Fruit fly (Drosophila melanogaster) whole organism, prepupa: ENCODE measurements around the gene CG3386.

ENCODE experiments used
- Blimp-1 ChIP-seq: fragments of 200-800 bp; sonication (Bioruptor generic); optimal IDR thresholded peaks from 3 replicates; lab custom pipeline; 2017; ENCODE audit warnings: missing biosample characterization, missing genetic modification characterization, mild to moderate bottlenecking, moderate library complexity, missing genetic modification reagents
- CG10669 ChIP-seq: fragments of 200-800 bp; sonication (Bioruptor generic); optimal IDR thresholded peaks from 3 replicates; lab custom pipeline; 2018; ENCODE audit warnings: missing biosample characterization, mild to moderate bottlenecking, missing genetic modification characterization, moderate library complexity
- CG11294 ChIP-seq: fragments of 200-800 bp; sonication (Bioruptor generic); IDR thresholded peaks from 2 replicates; pipeline ENCODE4 v1.3.6; 2022; ENCODE audit warnings: missing biosample characterization, missing genetic modification characterization
- CG11762 ChIP-seq: fragments of 200-800 bp; sonication (Bioruptor generic); optimal IDR thresholded peaks from 3 replicates; lab custom pipeline; 2016; ENCODE audit warnings: missing biosample characterization, missing genetic modification characterization; ENCODE audit not compliant: insufficient read depth
- CG15336 ChIP-seq: fragments of 200-800 bp; sonication (Bioruptor generic); IDR thresholded peaks from 2 replicates; pipeline ENCODE4 v1.3.6; 2022; ENCODE audit warnings: missing biosample characterization, missing genetic modification characterization
- CG1621 ChIP-seq: fragments of 200-800 bp; sonication (Bioruptor generic); optimal IDR thresholded peaks from 3 replicates; lab custom pipeline; 2018; ENCODE audit warnings: missing biosample characterization, mild to moderate bottlenecking, missing genetic modification characterization
- CG16779 ChIP-seq: fragments of 200-800 bp; sonication (Bioruptor generic); optimal IDR thresholded peaks from 3 replicates; lab custom pipeline; 2017; ENCODE audit warnings: missing biosample characterization, mild to moderate bottlenecking, missing genetic modification characterization
- CG3032 ChIP-seq: fragments of 200-800 bp; optimal IDR thresholded peaks from 2 replicates; lab custom pipeline; 2019; ENCODE audit warnings: missing biosample characterization, mild to moderate bottlenecking, missing genetic modification characterization, moderate library complexity
- CG31627 ChIP-seq: fragments of 200-800 bp; sonication (Bioruptor generic); optimal IDR thresholded peaks from 3 replicates; lab custom pipeline; 2016; ENCODE audit warnings: missing biosample characterization, missing genetic modification characterization
- CG34406 ChIP-seq: fragments of 200-800 bp; sonication (Bioruptor generic); optimal IDR thresholded peaks from 3 replicates; lab custom pipeline; 2016; ENCODE audit warnings: missing biosample characterization, missing genetic modification characterization
- CG3919 ChIP-seq: fragments of 200-800 bp; sonication (Bioruptor generic); optimal IDR thresholded peaks from 3 replicates; lab custom pipeline; 2016; ENCODE audit warnings: missing biosample characterization, missing genetic modification characterization
- CG4318 ChIP-seq: fragments of 200-800 bp; sonication (Bioruptor generic); optimal IDR thresholded peaks from 3 replicates; lab custom pipeline; 2017; ENCODE audit warnings: missing biosample characterization, mild to moderate bottlenecking, missing genetic modification characterization
- CG6163 ChIP-seq: fragments of 200-800 bp; sonication (Bioruptor generic); IDR thresholded peaks from 3 replicates; pipeline ENCODE4 v1.3.6; 2022; ENCODE audit warnings: missing biosample characterization, missing genetic modification characterization
- CG6276 ChIP-seq: fragments of 200-800 bp; sonication (Bioruptor generic); optimal IDR thresholded peaks from 2 replicates; lab custom pipeline; 2017; ENCODE audit warnings: missing biosample characterization, mild to moderate bottlenecking, missing genetic modification characterization
- CG6808 ChIP-seq: fragments of 200-800 bp; sonication (Bioruptor generic); optimal IDR thresholded peaks from 3 replicates; lab custom pipeline; 2017; ENCODE audit warnings: missing biosample characterization, missing genetic modification characterization, mild to moderate bottlenecking, moderate library complexity, missing genetic modification reagents
- CG6854 ChIP-seq: fragments of 200-800 bp; sonication (Bioruptor generic); optimal IDR thresholded peaks from 2 replicates; lab custom pipeline; 2017; ENCODE audit warnings: missing biosample characterization, mild to moderate bottlenecking, missing genetic modification characterization
- CG7368 ChIP-seq: fragments of 200-800 bp; sonication (Bioruptor generic); optimal IDR thresholded peaks from 3 replicates; lab custom pipeline; 2016; ENCODE audit warnings: missing biosample characterization, missing genetic modification characterization
- CG8119 ChIP-seq: fragments of 200-800 bp; sonication (Bioruptor generic); IDR thresholded peaks from 3 replicates; pipeline ENCODE4 v1.3.6; 2022; ENCODE audit warnings: missing biosample characterization, missing genetic modification characterization
- CG8319 ChIP-seq: fragments of 200-800 bp; sonication (Bioruptor generic); optimal IDR thresholded peaks from 3 replicates; lab custom pipeline; 2016; ENCODE audit warnings: missing biosample characterization, missing genetic modification characterization
- CG9139 ChIP-seq: fragments of 200-800 bp; sonication (Bioruptor generic); optimal IDR thresholded peaks from 3 replicates; lab custom pipeline; 2017; ENCODE audit warnings: missing biosample characterization, mild to moderate bottlenecking, missing genetic modification characterization
- Eip75B ChIP-seq: fragments of 200-800 bp; sonication (Bioruptor generic); optimal IDR thresholded peaks from 3 replicates; lab custom pipeline; 2016; ENCODE audit warnings: missing biosample characterization, missing genetic modification characterization
- Eip78C ChIP-seq: fragments of 200-800 bp; sonication (Bioruptor generic); peaks from one replicate; lab custom pipeline; 2016; ENCODE audit warnings: missing biosample characterization, missing genetic modification characterization
- Eip93F ChIP-seq: fragments of 200-800 bp; sonication (Bioruptor generic); optimal IDR thresholded peaks from 2 replicates; lab custom pipeline; 2016; ENCODE audit warnings: missing biosample characterization, mild to moderate bottlenecking, missing genetic modification characterization
- Ets21C ChIP-seq: fragments of 200-800 bp; sonication (Bioruptor generic); optimal IDR thresholded peaks from 3 replicates; lab custom pipeline; 2016; ENCODE audit warnings: missing biosample characterization, missing genetic modification characterization
- Gug ChIP-seq: fragments of 200-800 bp; sonication (Bioruptor generic); IDR thresholded peaks from 2 replicates; pipeline ENCODE4 v1.3.6; 2022; ENCODE audit warnings: missing biosample characterization, missing genetic modification characterization
- Hr38 ChIP-seq: sonication (Bioruptor generic); optimal IDR thresholded peaks from 2 replicates; lab custom pipeline; 2016; ENCODE audit warnings: missing biosample characterization, missing genetic modification characterization
- Hr39 ChIP-seq: fragments of 200-800 bp; sonication (Bioruptor generic); optimal IDR thresholded peaks from 2 replicates; lab custom pipeline; 2016; ENCODE audit warnings: missing biosample characterization, missing genetic modification characterization
- Hr4 ChIP-seq: fragments of 200-800 bp; sonication (Bioruptor generic); optimal IDR thresholded peaks from 3 replicates; lab custom pipeline; 2016; ENCODE audit warnings: missing biosample characterization, missing genetic modification characterization
- Met ChIP-seq: fragments of 200-800 bp; sonication (Bioruptor generic); optimal IDR thresholded peaks from 3 replicates; lab custom pipeline; 2016; ENCODE audit warnings: missing biosample characterization, missing genetic modification characterization
- OdsH ChIP-seq: fragments of 200-800 bp; sonication (Bioruptor generic); optimal IDR thresholded peaks from 3 replicates; lab custom pipeline; 2016; ENCODE audit warnings: missing biosample characterization, missing genetic modification characterization
- Smox ChIP-seq: fragments of 200-800 bp; sonication (Bioruptor generic); optimal IDR thresholded peaks from 3 replicates; lab custom pipeline; 2016; ENCODE audit warnings: missing biosample characterization, missing genetic modification characterization
- Sox102F ChIP-seq: fragments of 200-800 bp; sonication (Bioruptor generic); optimal IDR thresholded peaks from 2 replicates; lab custom pipeline; 2016; ENCODE audit warnings: missing biosample characterization, mild to moderate bottlenecking, missing genetic modification characterization
- Sox14 ChIP-seq: fragments of 200-800 bp; sonication (Bioruptor generic); optimal IDR thresholded peaks from 3 replicates; lab custom pipeline; 2016; ENCODE audit warnings: missing biosample characterization, missing genetic modification characterization
- Sox15 ChIP-seq: fragments of 200-800 bp; sonication (Bioruptor generic); optimal IDR thresholded peaks from 3 replicates; lab custom pipeline; 2016; ENCODE audit warnings: missing biosample characterization, missing genetic modification characterization
- acj6 ChIP-seq: fragments of 200-800 bp; sonication (Bioruptor generic); optimal IDR thresholded peaks from 3 replicates; lab custom pipeline; 2016; ENCODE audit warnings: missing biosample characterization, missing genetic modification characterization
- cyc ChIP-seq: fragments of 200-800 bp; sonication (Bioruptor generic); optimal IDR thresholded peaks from 3 replicates; lab custom pipeline; 2016; ENCODE audit warnings: missing biosample characterization, missing genetic modification characterization
- dsx ChIP-seq: fragments of 200-800 bp; optimal IDR thresholded peaks from 3 replicates; lab custom pipeline; 2019; ENCODE audit warnings: missing biosample characterization, mild to moderate bottlenecking, missing genetic modification characterization, moderate library complexity; ENCODE audit not compliant: poor library complexity, severe bottlenecking
- eg ChIP-seq: fragments of 200-800 bp; sonication (Bioruptor generic); IDR thresholded peaks from 3 replicates; pipeline ENCODE4 v1.3.6; 2022; ENCODE audit warnings: missing biosample characterization, missing genetic modification characterization
- esn ChIP-seq: fragments of 200-800 bp; sonication (Bioruptor generic); optimal IDR thresholded peaks from 2 replicates; lab custom pipeline; 2016; ENCODE audit warnings: missing biosample characterization, mild to moderate bottlenecking, missing genetic modification characterization, moderate library complexity
- fd59A ChIP-seq: fragments of 200-800 bp; sonication (Bioruptor generic); optimal IDR thresholded peaks from 2 replicates; lab custom pipeline; 2017; ENCODE audit warnings: missing biosample characterization, mild to moderate bottlenecking, missing genetic modification characterization, missing genetic modification reagents
- fd85E ChIP-seq: fragments of 200-800 bp; sonication (Bioruptor generic); optimal IDR thresholded peaks from 3 replicates; lab custom pipeline; 2016; ENCODE audit warnings: missing biosample characterization, missing genetic modification characterization
- fkh ChIP-seq: fragments of 200-800 bp; sonication (Bioruptor generic); optimal IDR thresholded peaks from 3 replicates; lab custom pipeline; 2017; ENCODE audit warnings: missing biosample characterization, mild to moderate bottlenecking, missing genetic modification characterization, moderate library complexity
- lz ChIP-seq: fragments of 200-800 bp; sonication (Bioruptor generic); optimal IDR thresholded peaks from 3 replicates; lab custom pipeline; 2016; ENCODE audit warnings: missing biosample characterization, missing genetic modification characterization
- net ChIP-seq: fragments of 200-800 bp; sonication (Bioruptor generic); optimal IDR thresholded peaks from 3 replicates; lab custom pipeline; 2016; ENCODE audit warnings: missing biosample characterization, missing genetic modification characterization
- pdm3 ChIP-seq: fragments of 200-800 bp; sonication (Bioruptor generic); optimal IDR thresholded peaks from 3 replicates; lab custom pipeline; 2016; ENCODE audit warnings: missing biosample characterization, missing genetic modification characterization
- salr ChIP-seq, 2 experiments: fragments of 200-800 bp; sonication (Bioruptor generic); optimal IDR thresholded peaks; 3 replicates each; lab custom pipeline; 2016 to 2018; ENCODE audit warnings: missing biosample characterization in 2 of 2, missing genetic modification characterization in 2 of 2, mild to moderate bottlenecking in 1 of 2
- spab ChIP-seq: fragments of 200-800 bp; sonication (Bioruptor generic); optimal IDR thresholded peaks from 2 replicates; lab custom pipeline; 2017; ENCODE audit warnings: missing biosample characterization, mild to moderate bottlenecking, missing genetic modification characterization, missing genetic modification reagents
- ss ChIP-seq, 2 experiments: fragments of 200-800 bp; sonication (Bioruptor generic); optimal IDR thresholded peaks; 2 replicates in 1 of 2; 3 replicates in 1 of 2; lab custom pipeline; 2017 to 2018; ENCODE audit warnings: mild to moderate bottlenecking in 2 of 2, missing biosample characterization in 2 of 2, missing genetic modification characterization in 2 of 2, moderate library complexity in 1 of 2
- svp ChIP-seq: fragments of 200-800 bp; sonication (Bioruptor generic); peaks from one replicate; lab custom pipeline; 2016; ENCODE audit warnings: missing biosample characterization, missing genetic modification characterization
- topi ChIP-seq: fragments of 200-800 bp; sonication (Bioruptor generic); optimal IDR thresholded peaks from 3 replicates; lab custom pipeline; 2016; ENCODE audit warnings: missing biosample characterization, missing genetic modification characterization
- vri ChIP-seq: fragments of 200-800 bp; sonication (Bioruptor generic); optimal IDR thresholded peaks from 3 replicates; lab custom pipeline; 2016; ENCODE audit warnings: missing biosample characterization, mild to moderate bottlenecking, missing genetic modification characterization

CG3386 gene

DNA sequence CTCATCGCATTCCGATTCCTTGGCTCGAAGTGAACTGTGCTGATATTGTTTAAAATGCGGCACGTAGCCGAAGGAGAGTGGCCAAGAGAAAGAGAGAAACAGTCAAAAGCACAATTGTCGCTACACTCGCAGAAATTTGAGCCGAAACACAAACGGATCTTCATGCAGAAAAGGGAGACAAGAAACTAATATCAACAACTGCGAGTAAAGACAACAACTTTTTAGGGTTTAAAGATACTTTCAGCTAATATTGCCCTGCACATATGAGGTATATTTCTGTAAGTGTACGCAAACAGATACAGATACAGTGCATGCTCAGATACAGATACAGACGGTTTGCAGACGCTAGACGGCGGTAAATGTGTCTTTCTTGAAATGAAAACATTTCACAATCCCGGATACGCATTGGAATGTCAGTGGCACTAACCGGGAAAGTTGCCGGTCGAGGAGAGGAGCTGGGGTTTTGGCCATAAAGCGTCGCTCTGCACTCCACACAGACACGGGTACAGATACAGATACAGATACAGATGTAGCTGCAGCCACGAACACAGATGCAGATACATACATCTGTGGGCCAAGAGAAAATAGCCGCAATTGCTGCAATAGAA is 38.1 kb downstream of the CG3386 start:
- TF ChIP-seq CG3919 (GFP tag; lab: Kevin White, UChicago) (peak; percentile 95), esn (GFP tag; lab: Kevin White, UChicago) (peak; percentile 91), Eip93F (GFP tag; lab: Kevin White, UChicago) (peak; percentile 47), CG34406 (GFP tag; lab: Kevin White, UChicago) (peak; percentile 86), salr (GFP tag; optimal IDR thresholded peaks at IDR 0.05; lab: Kevin White, UChicago) (peak; percentile 75 to 93), CG6808 (peak; percentile 77), vri (GFP tag; lab: Kevin White, UChicago) (peak; percentile 76), CG11762 (GFP tag; lab: Kevin White, UChicago) (peak; percentile 91), Blimp-1 (peak; percentile 59), CG4318 (peak; percentile 96), CG1621 (peak; percentile 86), Sox102F (GFP tag; lab: Kevin White, UChicago) (peak; percentile 89), Sox14 (GFP tag; lab: Kevin White, UChicago) (peak; percentile 93), CG6163 (GFP tag; lab: Robert Waterston, UW) (peak; percentile 96), topi (peak; percentile 89), Eip75B (GFP tag; lab: Kevin White, UChicago) (peak; percentile 92), CG8319 (peak; percentile 81), Ets21C (peak; percentile 82), cyc (GFP tag; lab: Kevin White, UChicago) (peak; percentile 92), OdsH (GFP tag; lab: Kevin White, UChicago) (peak; percentile 95), ss (GFP tag; optimal IDR thresholded peaks at IDR 0.05; lab: Kevin White, UChicago) (peak; percentile 62 to 67), Hr38 (GFP tag; lab: Kevin White, UChicago) (peak; percentile 70), fkh (peak; percentile 80), CG31627 (peak; percentile 91), svp (GFP tag; lab: Kevin White, UChicago) (peak; percentile 93), CG6854 (GFP tag; lab: Kevin White, UChicago) (peak; percentile 80), Hr4 (GFP tag; lab: Kevin White, UChicago) (peak; percentile 98), CG11294 (GFP tag; lab: Robert Waterston, UW) (peak; percentile 83), CG16779 (peak; percentile 77), CG10669 (GFP tag; lab: Kevin White, UChicago) (peak; percentile 84), CG15336 (peak; percentile 94), Eip78C (peak; percentile 97), CG9139 (GFP tag; lab: Kevin White, UChicago) (peak; percentile 50), CG3032 (tag; lab: Kevin White, UChicago) (peak; percentile 81), fd85E (peak; percentile 65), CG7368 (peak; percentile 92), CG6276 (GFP tag; lab: Kevin White, UChicago) (peak; percentile 87), eg (GFP tag; lab: Robert Waterston, UW) (peak; percentile 95), CG8119 (GFP tag; lab: Robert Waterston, UW) (peak; percentile 94), dsx (GFP tag; lab: Kevin White, UChicago) (peak; percentile 82), Gug (GFP tag; lab: Robert Waterston, UW) (peak; percentile 92), Hr39 (GFP tag; lab: Kevin White, UChicago) (peak; percentile 91), Smox (GFP tag; lab: Kevin White, UChicago) (peak; percentile 87), acj6 (GFP tag; lab: Kevin White, UChicago) (peak; percentile 94), Sox15 (GFP tag; lab: Kevin White, UChicago) (peak; percentile 76), Met (peak; percentile 92), pdm3 (GFP tag; lab: Kevin White, UChicago) (peak; percentile 94), spab (peak; percentile 77), fd59A (peak; percentile 82), net (GFP tag; lab: Kevin White, UChicago) (peak; percentile 90), lz (GFP tag; lab: Kevin White, UChicago) (peak; percentile 87)
